Worm (Caenorhabditis elegans): ENCODE data around the gene irld-29.
"Not testable (repeated sequence)": the region's sequence is repeated elsewhere in the genome, so short reads cannot be mapped to it uniquely, and the experiment has no call there.

- not testable (repeated sequence) for TF ChIP-seq cebp-1 (GFP tag; IDR thresholded peaks at IDR 0.05); cebp-1 (tag; optimal IDR thresholded peaks at IDR 0.05); unc-62 (GFP tag; optimal IDR thresholded peaks at IDR 0.05); ama-1 (optimal IDR thresholded peaks at IDR 0.05); ama-1 (GFP tag; optimal IDR thresholded peaks at IDR 0.05); Y95B8A.8 (GFP tag; IDR thresholded peaks at IDR 0.05); attf-5 (GFP tag; optimal IDR thresholded peaks at IDR 0.05); chd-7 (tag; optimal IDR thresholded peaks at IDR 0.05); Y79H2A.3 (GFP tag; conservative IDR thresholded peaks at IDR 0.05); snpc-1.1 (tag; optimal IDR thresholded peaks at IDR 0.05; ENCODE audit: insufficient read depth); snpc-1.3 (tag; optimal IDR thresholded peaks at IDR 0.05; ENCODE audit: insufficient read depth); mel-28 (tag; optimal IDR thresholded peaks at IDR 0.05; ENCODE audit: borderline replicate concordance); dpl-1 (GFP tag; optimal IDR thresholded peaks at IDR 0.05); C17E4.6 (GFP tag; IDR thresholded peaks at IDR 0.05)
- 0 out of 2 replicates have a peak, but pooled peaks have one; percentile 70 for TF ChIP-seq aptf-3 (GFP tag; IDR thresholded peaks at IDR 0.05)
These were observed 5.6 kb downstream of the irld-29 start for ce11 chrV:2332837-2333236.
